Worm (Caenorhabditis elegans) whole organism, young adult: ENCODE results near the gene daf-7.
A peak's percentile ranks its signal among the peaks of the same experiment; 100 is the strongest.

Source experiments
- B0336.3 ChIP-seq: fragments of 200-800 bp; sonication (Bioruptor generic); IDR thresholded peaks from 2 replicates; pipeline ENCODE4 v1.3.6; 2022; ENCODE audit warnings: missing genetic modification characterization, missing compliant biosample characterization
- C17E4.6 ChIP-seq: fragments of 200-800 bp; sonication (Bioruptor generic); IDR thresholded peaks from 2 replicates; pipeline ENCODE4 v1.3.6; 2022; ENCODE audit warnings: missing genetic modification reagents, missing genetic modification characterization, missing compliant biosample characterization
- F23B12.7 ChIP-seq: sonication (generic microtip); optimal IDR thresholded peaks from 2 replicates; lab custom pipeline; 2017; ENCODE audit warnings: missing genetic modification characterization, mild to moderate bottlenecking, missing compliant biosample characterization, antibody characterized with exemption, moderate library complexity; ENCODE audit not compliant: insufficient read depth
- F37B4.10 ChIP-seq: fragments of 200-800 bp; sonication (Bioruptor generic); IDR thresholded peaks from 2 replicates; pipeline ENCODE4 v1.3.6; 2022; ENCODE audit warnings: missing genetic modification characterization, missing compliant biosample characterization
- F39B2.1 ChIP-seq: fragments of 200-800 bp; sonication (Bioruptor generic); IDR thresholded peaks from 2 replicates; pipeline ENCODE4 v1.3.6; 2022; ENCODE audit warnings: missing genetic modification reagents, missing genetic modification characterization, missing compliant biosample characterization
- F49E8.2 ChIP-seq: sonication (generic microtip); optimal IDR thresholded peaks from 3 replicates; lab custom pipeline; 2017; ENCODE audit warnings: missing genetic modification characterization, mild to moderate bottlenecking, missing compliant biosample characterization, antibody characterized with exemption, moderate library complexity; ENCODE audit not compliant: insufficient read depth
- Y95B8A.8 ChIP-seq: fragments of 200-800 bp; sonication (Bioruptor generic); IDR thresholded peaks from 2 replicates; pipeline ENCODE4 v1.3.6; 2022; ENCODE audit warnings: missing genetic modification reagents, missing genetic modification characterization, missing compliant biosample characterization
- aptf-2 ChIP-seq: fragments of 200-800 bp; sonication (Bioruptor generic); conservative IDR thresholded peaks from 2 replicates; pipeline ENCODE4 v1.3.6; 2022; ENCODE audit warnings: missing genetic modification reagents, missing genetic modification characterization, missing compliant biosample characterization
- atf-7 ChIP-seq: sonication (generic microtip); optimal IDR thresholded peaks from 2 replicates; lab custom pipeline; 2017; ENCODE audit warnings: mild to moderate bottlenecking, missing genetic modification characterization, missing compliant biosample characterization
- athp-1 ChIP-seq: sonication (generic microtip); optimal IDR thresholded peaks from 2 replicates; lab custom pipeline; 2017; ENCODE audit warnings: mild to moderate bottlenecking, missing genetic modification characterization, missing compliant biosample characterization
- attf-5 ChIP-seq: fragments of 200-800 bp; sonication (Bioruptor generic); optimal IDR thresholded peaks from 2 replicates; lab custom pipeline; 2018; ENCODE audit warnings: mild to moderate bottlenecking, missing genetic modification characterization, missing compliant biosample characterization
- bed-2 ChIP-seq: fragments of 200-800 bp; sonication (Bioruptor generic); IDR thresholded peaks from 2 replicates; pipeline ENCODE4 v1.3.6; 2022; ENCODE audit warnings: missing genetic modification reagents, missing genetic modification characterization, missing compliant biosample characterization
- ceh-27 ChIP-seq: fragments of 200-800 bp; sonication (Bioruptor generic); optimal IDR thresholded peaks from 2 replicates; lab custom pipeline; 2018; ENCODE audit warnings: mild to moderate bottlenecking, missing genetic modification characterization, moderate library complexity, missing compliant biosample characterization
- ceh-58 ChIP-seq: fragments of 200-800 bp; sonication (Bioruptor generic); IDR thresholded peaks from 2 replicates; pipeline ENCODE4 v1.3.6; 2022; ENCODE audit warnings: missing genetic modification characterization, missing compliant biosample characterization
- ceh-79 ChIP-seq: sonication (generic microtip); optimal IDR thresholded peaks from 2 replicates; lab custom pipeline; 2017; ENCODE audit warnings: mild to moderate bottlenecking, missing genetic modification characterization, missing compliant biosample characterization
- ceh-91 ChIP-seq: fragments of 200-800 bp; sonication (Bioruptor generic); IDR thresholded peaks from 2 replicates; pipeline ENCODE4 v1.3.6; 2022; ENCODE audit warnings: missing genetic modification reagents, missing genetic modification characterization, missing compliant biosample characterization
- dpff-1 ChIP-seq: sonication (generic microtip); optimal IDR thresholded peaks from 2 replicates; lab custom pipeline; 2017; ENCODE audit warnings: mild to moderate bottlenecking, missing genetic modification characterization, missing compliant biosample characterization
- efl-1 ChIP-seq: fragments of 150-350 bp; optimal IDR thresholded peaks from 2 replicates; lab custom pipeline; 2014; ENCODE audit warnings: missing biosample characterization, missing genetic modification reagents, missing genetic modification characterization
- egl-44 ChIP-seq: fragments of 200-800 bp; sonication (Bioruptor generic); IDR thresholded peaks from 2 replicates; pipeline ENCODE4 v1.3.6; 2022; ENCODE audit warnings: missing genetic modification reagents, missing genetic modification characterization, missing compliant biosample characterization
- ekl-4 ChIP-seq: fragments of 200-800 bp; sonication (Bioruptor generic); IDR thresholded peaks from 2 replicates; pipeline ENCODE4 v1.3.6; 2022; ENCODE audit warnings: missing genetic modification reagents, missing genetic modification characterization, missing compliant biosample characterization
- fkh-3 ChIP-seq: sonication (generic microtip); optimal IDR thresholded peaks from 2 replicates; lab custom pipeline; 2016; ENCODE audit warnings: mild to moderate bottlenecking, missing genetic modification characterization, missing compliant biosample characterization
- hmg-1.2 ChIP-seq: fragments of 200-800 bp; sonication (Bioruptor generic); IDR thresholded peaks from 2 replicates; pipeline ENCODE4 v1.3.6; 2022; ENCODE audit warnings: missing genetic modification reagents, missing genetic modification characterization, missing compliant biosample characterization
- hmg-20 ChIP-seq: fragments of 200-800 bp; sonication (Bioruptor generic); IDR thresholded peaks from 2 replicates; pipeline ENCODE4 v1.3.6; 2022; ENCODE audit warnings: missing genetic modification reagents, missing genetic modification characterization, missing compliant biosample characterization
- hrde-1 ChIP-seq: sonication (generic microtip); optimal IDR thresholded peaks from 2 replicates; lab custom pipeline; 2016; ENCODE audit warnings: missing genetic modification characterization, mild to moderate bottlenecking, missing compliant biosample characterization, moderate library complexity, missing genotype, missing genetic modification reagents, borderline replicate concordance
- lag-1 ChIP-seq: fragments of 200-800 bp; sonication (Bioruptor generic); IDR thresholded peaks from 2 replicates; pipeline ENCODE4 v1.3.6; 2022; ENCODE audit warnings: missing genetic modification reagents, missing genetic modification characterization, missing compliant biosample characterization
- lin-35 ChIP-seq, 3 experiments: fragments of 150-350 bp in 2 of 3; sonication (generic microtip) in 1 of 3; optimal IDR thresholded peaks; 2 replicates each; lab custom pipeline; 2014 to 2018; ENCODE audit warnings: missing biosample characterization in 3 of 3, missing genetic modification characterization in 3 of 3, missing genetic modification reagents in 3 of 3
- lin-54 ChIP-seq: fragments of 200-800 bp; sonication (Bioruptor generic); optimal IDR thresholded peaks from 2 replicates; lab custom pipeline; 2018; ENCODE audit warnings: mild to moderate bottlenecking, missing genetic modification characterization, missing compliant biosample characterization
- lsl-1 ChIP-seq: fragments of 200-800 bp; sonication (Bioruptor generic); optimal IDR thresholded peaks from 2 replicates; lab custom pipeline; 2018; ENCODE audit warnings: mild to moderate bottlenecking, missing genetic modification characterization, moderate library complexity, missing compliant biosample characterization
- lsy-27 ChIP-seq: sonication (generic microtip); optimal IDR thresholded peaks from 2 replicates; lab custom pipeline; 2017; ENCODE audit warnings: missing genetic modification characterization, mild to moderate bottlenecking, missing compliant biosample characterization, antibody characterized with exemption, missing genotype, borderline replicate concordance; ENCODE audit not compliant: insufficient read depth
- madf-6 ChIP-seq: fragments of 200-800 bp; sonication (Bioruptor generic); IDR thresholded peaks from 2 replicates; pipeline ENCODE4 v1.3.6; 2022; ENCODE audit warnings: missing genetic modification reagents, missing genetic modification characterization, missing compliant biosample characterization
- madf-8 ChIP-seq: fragments of 200-800 bp; sonication (Bioruptor generic); conservative IDR thresholded peaks from 2 replicates; pipeline ENCODE4 v1.3.6; 2022; ENCODE audit warnings: missing genetic modification reagents, missing genetic modification characterization, missing compliant biosample characterization
- mcd-1 ChIP-seq: fragments of 200-800 bp; sonication (Bioruptor generic); IDR thresholded peaks from 2 replicates; pipeline ENCODE4 v1.3.6; 2022; ENCODE audit warnings: missing genetic modification reagents, missing genetic modification characterization, missing compliant biosample characterization
- mel-28 ChIP-seq: sonication (generic microtip); optimal IDR thresholded peaks from 2 replicates; lab custom pipeline; 2016; ENCODE audit warnings: borderline replicate concordance, mild to moderate bottlenecking, missing genetic modification characterization, missing compliant biosample characterization
- nfya-1 ChIP-seq: sonication (generic microtip); optimal IDR thresholded peaks from 2 replicates; lab custom pipeline; 2017; ENCODE audit warnings: antibody characterized with exemption, missing compliant biosample characterization, missing genetic modification characterization, borderline replicate concordance; ENCODE audit not compliant: insufficient read depth
- nhr-179 ChIP-seq: sonication (generic microtip); optimal IDR thresholded peaks from 2 replicates; lab custom pipeline; 2016; ENCODE audit warnings: mild to moderate bottlenecking, missing genetic modification characterization, missing compliant biosample characterization
- nhr-27 ChIP-seq: fragments of 200-800 bp; sonication (Bioruptor generic); optimal IDR thresholded peaks from 2 replicates; lab custom pipeline; 2018; ENCODE audit warnings: mild to moderate bottlenecking, missing genetic modification characterization, moderate library complexity, missing compliant biosample characterization
- pbrm-1 ChIP-seq: fragments of 200-800 bp; sonication (Bioruptor generic); IDR thresholded peaks from 2 replicates; pipeline ENCODE4 v1.3.6; 2022; ENCODE audit warnings: missing genetic modification reagents, missing genetic modification characterization, missing compliant biosample characterization
- rcor-1 ChIP-seq: fragments of 200-800 bp; sonication (Bioruptor generic); IDR thresholded peaks from 2 replicates; pipeline ENCODE4 v1.3.6; 2022; ENCODE audit warnings: missing genetic modification reagents, missing genetic modification characterization, missing compliant biosample characterization
- snpc-1.1 ChIP-seq: sonication (generic microtip); optimal IDR thresholded peaks from 2 replicates; lab custom pipeline; 2017; ENCODE audit warnings: missing genetic modification characterization, mild to moderate bottlenecking, missing compliant biosample characterization, antibody characterized with exemption, moderate library complexity, missing genotype, missing genetic modification reagents; ENCODE audit not compliant: insufficient read depth
- snpc-3.4 ChIP-seq: sonication (generic microtip); optimal IDR thresholded peaks from 2 replicates; lab custom pipeline; 2017; ENCODE audit warnings: missing genetic modification characterization, mild to moderate bottlenecking, missing compliant biosample characterization, antibody characterized with exemption, moderate library complexity, missing genotype, missing genetic modification reagents
- sptf-2 ChIP-seq: fragments of 200-800 bp; sonication (Bioruptor generic); optimal IDR thresholded peaks from 2 replicates; lab custom pipeline; 2018; ENCODE audit warnings: mild to moderate bottlenecking, missing genetic modification characterization, missing compliant biosample characterization
- tbp1 ChIP-seq: fragments of 200-800 bp; sonication (Bioruptor generic); optimal IDR thresholded peaks from 2 replicates; lab custom pipeline; 2018; ENCODE audit warnings: mild to moderate bottlenecking, missing genetic modification characterization, missing compliant biosample characterization
- tbx-9 ChIP-seq: sonication (generic microtip); optimal IDR thresholded peaks from 2 replicates; lab custom pipeline; 2016; ENCODE audit warnings: borderline replicate concordance, missing genetic modification characterization, inconsistent platforms, missing compliant biosample characterization
- tlf-1 ChIP-seq: fragments of 200-800 bp; sonication (Bioruptor generic); optimal IDR thresholded peaks from 2 replicates; lab custom pipeline; 2018; ENCODE audit warnings: mild to moderate bottlenecking, missing genetic modification characterization, missing compliant biosample characterization
- zfh-2 ChIP-seq: fragments of 200-800 bp; sonication (Bioruptor generic); conservative IDR thresholded peaks from 2 replicates; pipeline ENCODE4 v1.3.6; 2022; ENCODE audit warnings: missing genetic modification reagents, missing genetic modification characterization, missing compliant biosample characterization
- ztf-22 ChIP-seq: fragments of 200-800 bp; sonication (Bioruptor generic); optimal IDR thresholded peaks from 2 replicates; lab custom pipeline; 2018; ENCODE audit warnings: mild to moderate bottlenecking, missing genetic modification characterization, moderate library complexity, missing compliant biosample characterization
- ztf-26 ChIP-seq: sonication (generic microtip); optimal IDR thresholded peaks from 2 replicates; lab custom pipeline; 2017; ENCODE audit warnings: missing genetic modification characterization, missing compliant biosample characterization
- ztf-3 ChIP-seq: fragments of 200-800 bp; sonication (Bioruptor generic); optimal IDR thresholded peaks from 2 replicates; lab custom pipeline; 2018; ENCODE audit warnings: mild to moderate bottlenecking, missing genetic modification characterization, missing compliant biosample characterization

daf-7 gene

ce11 chrIII:793595-793994, 18.0 kb upstream of the daf-7 start, which contains the start of gene snt-2 (continued):
- 0 out of 2 replicates have a peak, but pooled peaks have one; percentile 44 for TF ChIP-seq ceh-91
- TF ChIP-seq hrde-1 (tag; lab: Kevin White, UChicago) = no peak
- TF ChIP-seq nfya-1 (tag; lab: Kevin White, UChicago) = no peak
- TF ChIP-seq atf-7 (tag; lab: Kevin White, UChicago) = no peak
- no peak for TF ChIP-seq tbx-9 (tag; lab: Kevin White, UChicago)
- TF ChIP-seq snpc-3.4 = peak; percentile 19
- TF ChIP-seq ceh-27 = peak; percentile 67
- TF ChIP-seq lin-54 = peak; percentile 58
- no peak for TF ChIP-seq egl-44 (GFP tag; lab: Robert Waterston, UW)
- peak; percentile 86 for TF ChIP-seq F23B12.7 (tag; lab: Kevin White, UChicago)
- TF ChIP-seq zfh-2 (GFP tag; lab: Robert Waterston, UW) = peak; percentile 75
- TF ChIP-seq hmg-1.2 (GFP tag; lab: Robert Waterston, UW) = peak; percentile 35
- no peak for TF ChIP-seq fkh-3 (tag; lab: Kevin White, UChicago)
- TF ChIP-seq ztf-26 (tag; lab: Kevin White, UChicago) = no peak
- peak; percentile 76 for TF ChIP-seq attf-5 (GFP tag; lab: Kevin White, UChicago)
- TF ChIP-seq C17E4.6 (GFP tag; lab: Robert Waterston, UW) = no peak
- no peak for TF ChIP-seq athp-1 (tag; lab: Kevin White, UChicago)
- TF ChIP-seq lin-35 (GFP tag; optimal IDR thresholded peaks at IDR 0.05; lab: Kevin White, UChicago) = peak in 1 of 3 experiments; percentile 55
- no peak for TF ChIP-seq snpc-1.1 (tag; lab: Kevin White, UChicago)
- TF ChIP-seq dpff-1 (tag; lab: Kevin White, UChicago) = no peak
- peak; percentile 48 for TF ChIP-seq efl-1 (GFP tag; lab: Kevin White, UChicago)
- no peak for TF ChIP-seq sptf-2 (GFP tag; lab: Kevin White, UChicago)
- TF ChIP-seq nhr-27 (tag; lab: Kevin White, UChicago) = no peak
- no peak for TF ChIP-seq ztf-22 (GFP tag; lab: Kevin White, UChicago)
- TF ChIP-seq Y95B8A.8 (GFP tag; lab: Robert Waterston, UW) = no peak
- no peak for TF ChIP-seq lag-1 (GFP tag; lab: Robert Waterston, UW)
- peak; percentile 52 for TF ChIP-seq F49E8.2 (tag; lab: Kevin White, UChicago)
- TF ChIP-seq lsl-1 = peak; percentile 92
- no peak for TF ChIP-seq aptf-2 (GFP tag; lab: Robert Waterston, UW)
- TF ChIP-seq rcor-1 (GFP tag; lab: Robert Waterston, UW) = peak; percentile 18; the same call in 1 of the 2 replicates
- peak; percentile 51 for TF ChIP-seq B0336.3 (GFP tag; lab: Robert Waterston, UW)
- TF ChIP-seq madf-8 = 0 out of 2 replicates have a peak, but pooled peaks have one; percentile 13
- peak; percentile 80 for TF ChIP-seq mcd-1 (GFP tag; lab: Robert Waterston, UW)
- no peak for TF ChIP-seq ceh-58 (GFP tag; lab: Robert Waterston, UW)
- no peak for TF ChIP-seq ztf-3 (GFP tag; lab: Kevin White, UChicago)
- TF ChIP-seq pbrm-1 (GFP tag; lab: Robert Waterston, UW) = peak; percentile 73
- no peak for TF ChIP-seq ceh-79 (tag; lab: Kevin White, UChicago)
- no peak for TF ChIP-seq ekl-4
- TF ChIP-seq nhr-179 (tag; lab: Kevin White, UChicago) = no peak
- no peak for TF ChIP-seq mel-28 (tag; lab: Kevin White, UChicago)
- peak; percentile 49 for TF ChIP-seq tbp1 (GFP tag; lab: Kevin White, UChicago)
- no peak for TF ChIP-seq hmg-20 (GFP tag; lab: Robert Waterston, UW)
- TF ChIP-seq bed-2 = no peak
- TF ChIP-seq F37B4.10 = no peak
- TF ChIP-seq tlf-1 (GFP tag; lab: Kevin White, UChicago) = peak; percentile 35
- TF ChIP-seq F39B2.1 (GFP tag; lab: Robert Waterston, UW) = no peak
- no peak for TF ChIP-seq lsy-27 (tag; lab: Kevin White, UChicago)
- peak; percentile 62 for TF ChIP-seq madf-6 (GFP tag; lab: Robert Waterston, UW)
